Fruit fly (Drosophila melanogaster) whole organism, embryonic: ENCODE results near the gene CG7530.

Experiments
- CG12391 ChIP-seq: fragments of 200-800 bp; sonication (Bioruptor generic); optimal IDR thresholded peaks from 3 replicates; lab custom pipeline; 2018; ENCODE audit warnings: missing biosample characterization, mild to moderate bottlenecking, missing genetic modification characterization, moderate library complexity
- CG14050 ChIP-seq: fragments of 200-800 bp; sonication (Bioruptor generic); IDR thresholded peaks from 3 replicates; pipeline ENCODE4 v1.3.6; 2022; ENCODE audit warnings: missing biosample characterization, missing genetic modification characterization
- CG17568 ChIP-seq: fragments of 200-800 bp; sonication (Bioruptor generic); optimal IDR thresholded peaks from 2 replicates; lab custom pipeline; 2018; ENCODE audit warnings: missing biosample characterization, mild to moderate bottlenecking, missing genetic modification characterization, moderate library complexity
- CG17912 ChIP-seq: fragments of 200-800 bp; sonication (Bioruptor generic); optimal IDR thresholded peaks from 2 replicates; lab custom pipeline; 2018; ENCODE audit warnings: missing biosample characterization, mild to moderate bottlenecking, missing genetic modification characterization
- CG18262 ChIP-seq: fragments of 200-800 bp; optimal IDR thresholded peaks from 3 replicates; lab custom pipeline; 2019; ENCODE audit warnings: missing biosample characterization, mild to moderate bottlenecking, missing genetic modification characterization, moderate library complexity
- CG30020 ChIP-seq: fragments of 200-800 bp; optimal IDR thresholded peaks from 2 replicates; lab custom pipeline; 2019; ENCODE audit warnings: missing biosample characterization, mild to moderate bottlenecking, missing genetic modification characterization, moderate library complexity
- CG3065 ChIP-seq: fragments of 200-800 bp; sonication (Bioruptor generic); optimal IDR thresholded peaks from 2 replicates; lab custom pipeline; 2016; ENCODE audit warnings: missing biosample characterization, missing genetic modification characterization
- CG31365 ChIP-seq: fragments of 200-800 bp; sonication (Bioruptor generic); optimal IDR thresholded peaks from 2 replicates; lab custom pipeline; 2018; ENCODE audit warnings: missing biosample characterization, mild to moderate bottlenecking, missing genetic modification characterization
- CG3407 ChIP-seq: fragments of 200-800 bp; sonication (Bioruptor generic); optimal IDR thresholded peaks from 2 replicates; lab custom pipeline; 2018; ENCODE audit warnings: missing biosample characterization, mild to moderate bottlenecking, missing genetic modification characterization
- CG34376 ChIP-seq: fragments of 200-800 bp; sonication (Bioruptor generic); optimal IDR thresholded peaks from 2 replicates; lab custom pipeline; 2018; ENCODE audit warnings: missing biosample characterization, mild to moderate bottlenecking, missing genetic modification characterization
- CG6791 ChIP-seq: fragments of 200-800 bp; sonication (Bioruptor generic); IDR thresholded peaks from 3 replicates; pipeline ENCODE4 v1.3.6; 2022; ENCODE audit warnings: missing biosample characterization, missing genetic modification characterization; ENCODE audit not compliant: partially characterized antibody
- CG7271 ChIP-seq: fragments of 200-800 bp; sonication (Bioruptor generic); optimal IDR thresholded peaks from 2 replicates; lab custom pipeline; 2018; ENCODE audit warnings: missing biosample characterization, mild to moderate bottlenecking, missing genetic modification characterization, moderate library complexity
- CG7745 ChIP-seq: fragments of 200-800 bp; sonication (Bioruptor generic); optimal IDR thresholded peaks from 2 replicates; lab custom pipeline; 2018; ENCODE audit warnings: missing biosample characterization, mild to moderate bottlenecking, missing genetic modification characterization, moderate library complexity
- CG8944 ChIP-seq: fragments of 200-800 bp; sonication (Bioruptor generic); optimal IDR thresholded peaks from 3 replicates; lab custom pipeline; 2016; ENCODE audit warnings: missing biosample characterization, missing genetic modification characterization
- CG9797 ChIP-seq: fragments of 200-800 bp; sonication (Bioruptor generic); optimal IDR thresholded peaks from 3 replicates; lab custom pipeline; 2018; ENCODE audit warnings: missing biosample characterization, mild to moderate bottlenecking, missing genetic modification characterization
- CoRest ChIP-seq: fragments of 200-800 bp; sonication (Bioruptor generic); optimal IDR thresholded peaks from 3 replicates; lab custom pipeline; 2018; ENCODE audit warnings: missing biosample characterization, mild to moderate bottlenecking, missing genetic modification characterization, moderate library complexity
- Dp ChIP-seq: fragments of 200-800 bp; sonication (Bioruptor generic); optimal IDR thresholded peaks from 2 replicates; lab custom pipeline; 2018; ENCODE audit warnings: missing biosample characterization, mild to moderate bottlenecking, missing genetic modification characterization, moderate library complexity
- Eip74EF ChIP-seq, 2 experiments: fragments of 200-800 bp in 1 of 2; fragments of >200 bp in 1 of 2; sonication (Bioruptor generic) in 1 of 2; optimal IDR thresholded peaks; 2 replicates each; lab custom pipeline; 2017 to 2019; ENCODE audit warnings: missing biosample characterization in 2 of 2, missing genetic modification characterization in 2 of 2, mild to moderate bottlenecking in 1 of 2, moderate library complexity in 1 of 2
- H2.0 ChIP-seq: fragments of 200-800 bp; sonication (Bioruptor generic); IDR thresholded peaks from 2 replicates; pipeline ENCODE4 v1.3.6; 2022; ENCODE audit warnings: missing biosample characterization, missing genetic modification characterization
- HmgD ChIP-seq: fragments of 200-800 bp; sonication (Bioruptor generic); optimal IDR thresholded peaks from 3 replicates; lab custom pipeline; 2016; ENCODE audit warnings: missing biosample characterization, missing genetic modification characterization
- Hmr ChIP-seq: fragments of 200-800 bp; sonication (Bioruptor generic); optimal IDR thresholded peaks from 3 replicates; lab custom pipeline; 2017; ENCODE audit warnings: mild to moderate bottlenecking, missing biosample characterization, missing genetic modification reagents, missing genetic modification characterization
- Hsf ChIP-seq: fragments of 200-800 bp; sonication (Bioruptor generic); optimal IDR thresholded peaks from 3 replicates; lab custom pipeline; 2016; ENCODE audit warnings: missing biosample characterization, missing genetic modification characterization
- Mrtf ChIP-seq: fragments of 200-800 bp; sonication (Bioruptor generic); IDR thresholded peaks from 3 replicates; pipeline ENCODE4 v1.3.6; 2022; ENCODE audit warnings: missing biosample characterization, missing genetic modification characterization
- Nf-YC ChIP-seq: fragments of 200-800 bp; optimal IDR thresholded peaks from 3 replicates; lab custom pipeline; 2019; ENCODE audit warnings: missing biosample characterization, mild to moderate bottlenecking, missing genetic modification characterization, moderate library complexity
- Oaz ChIP-seq: fragments of 200-800 bp; sonication (Bioruptor generic); IDR thresholded peaks from 2 replicates; pipeline ENCODE4 v1.3.6; 2022; ENCODE audit warnings: missing biosample characterization, missing genetic modification characterization
- Ssrp ChIP-seq: fragments of 200-800 bp; sonication (Bioruptor generic); optimal IDR thresholded peaks from 2 replicates; lab custom pipeline; 2018; ENCODE audit warnings: missing biosample characterization, mild to moderate bottlenecking, missing genetic modification characterization, moderate library complexity
- Xrp1 ChIP-seq: fragments of 200-800 bp; sonication (Bioruptor generic); IDR thresholded peaks from 2 replicates; pipeline ENCODE4 v1.3.6; 2022; ENCODE audit warnings: missing biosample characterization, missing genetic modification characterization
- ac ChIP-seq: fragments of 200-800 bp; sonication (Bioruptor generic); optimal IDR thresholded peaks from 3 replicates; lab custom pipeline; 2017; ENCODE audit warnings: missing biosample characterization, mild to moderate bottlenecking, missing genetic modification characterization
- al ChIP-seq: fragments of 200-800 bp; sonication (Bioruptor generic); IDR thresholded peaks from 2 replicates; pipeline ENCODE4 v1.3.6; 2022; ENCODE audit warnings: missing biosample characterization, missing genetic modification characterization
- ap ChIP-seq: fragments of 200-800 bp; sonication (Bioruptor generic); IDR thresholded peaks from 2 replicates; pipeline ENCODE4 v1.3.6; 2022; ENCODE audit warnings: missing biosample characterization, missing genetic modification characterization
- ara ChIP-seq: fragments of 200-800 bp; sonication (Bioruptor generic); IDR thresholded peaks from 2 replicates; pipeline ENCODE4 v1.3.6; 2022; ENCODE audit warnings: missing biosample characterization, missing genetic modification characterization
- bab2 ChIP-seq: fragments of 200-800 bp; sonication (Bioruptor generic); optimal IDR thresholded peaks from 2 replicates; lab custom pipeline; 2016; ENCODE audit warnings: missing biosample characterization, missing genetic modification characterization
- bsh ChIP-seq, 2 experiments: fragments of 200-800 bp; sonication (Bioruptor generic); optimal IDR thresholded peaks; 2 replicates each; lab custom pipeline; 2017 to 2018; ENCODE audit warnings: mild to moderate bottlenecking in 2 of 2, missing biosample characterization in 2 of 2, missing genetic modification characterization in 2 of 2, moderate library complexity in 1 of 2
- cg ChIP-seq: fragments of 200-800 bp; sonication (Bioruptor generic); optimal IDR thresholded peaks from 3 replicates; lab custom pipeline; 2019; ENCODE audit warnings: missing biosample characterization, mild to moderate bottlenecking, missing genetic modification characterization, moderate library complexity
- dpn ChIP-seq, 2 experiments: fragments of 200-800 bp; sonication (Bioruptor generic); optimal IDR thresholded peaks; 3 replicates each; lab custom pipeline; 2016; ENCODE audit warnings: missing biosample characterization in 2 of 2, missing genetic modification characterization in 2 of 2
- fd64A ChIP-seq: fragments of 200-800 bp; sonication (Bioruptor generic); optimal IDR thresholded peaks from 3 replicates; lab custom pipeline; 2018; ENCODE audit warnings: missing biosample characterization, mild to moderate bottlenecking, missing genetic modification characterization
- gce ChIP-seq: fragments of 200-800 bp; sonication (Bioruptor generic); IDR thresholded peaks from 3 replicates; pipeline ENCODE4 v1.3.6; 2022; ENCODE audit warnings: missing biosample characterization, missing genetic modification characterization
- gcm ChIP-seq: fragments of 200-800 bp; sonication (Bioruptor generic); optimal IDR thresholded peaks from 2 replicates; lab custom pipeline; 2019; ENCODE audit warnings: missing biosample characterization, mild to moderate bottlenecking, missing genetic modification characterization, moderate library complexity
- gsb-n ChIP-seq: fragments of 200-800 bp; sonication (Bioruptor generic); optimal IDR thresholded peaks from 3 replicates; lab custom pipeline; 2018; ENCODE audit warnings: missing biosample characterization, mild to moderate bottlenecking, missing genetic modification characterization
- lmd ChIP-seq: fragments of 200-800 bp; sonication (Bioruptor generic); IDR thresholded peaks from 2 replicates; pipeline ENCODE4 v1.3.6; 2022; ENCODE audit warnings: missing biosample characterization, missing genetic modification characterization
- oc ChIP-seq: fragments of 200-800 bp; sonication (Bioruptor generic); optimal IDR thresholded peaks from 2 replicates; lab custom pipeline; 2018; ENCODE audit warnings: missing biosample characterization, mild to moderate bottlenecking, missing genetic modification characterization, moderate library complexity
- onecut ChIP-seq: fragments of 200-800 bp; sonication (Bioruptor generic); IDR thresholded peaks from 2 replicates; pipeline ENCODE4 v1.3.6; 2022; ENCODE audit warnings: missing biosample characterization, missing genetic modification characterization
- org-1 ChIP-seq: fragments of 200-800 bp; sonication (Bioruptor generic); optimal IDR thresholded peaks from 2 replicates; lab custom pipeline; 2017; ENCODE audit warnings: missing biosample characterization, missing genetic modification characterization
- pfk ChIP-seq: fragments of 200-800 bp; sonication (Bioruptor generic); optimal IDR thresholded peaks from 2 replicates; lab custom pipeline; 2018; ENCODE audit warnings: missing biosample characterization, mild to moderate bottlenecking, missing genetic modification characterization, moderate library complexity
- row ChIP-seq: fragments of 200-800 bp; sonication (Bioruptor generic); IDR thresholded peaks from 3 replicates; pipeline ENCODE4 v1.3.6; 2022; ENCODE audit warnings: missing biosample characterization, missing genetic modification characterization
- run ChIP-seq: fragments of 200-800 bp; sonication (Bioruptor generic); optimal IDR thresholded peaks from 3 replicates; lab custom pipeline; 2018; ENCODE audit warnings: missing biosample characterization, mild to moderate bottlenecking, missing genetic modification characterization
- tin ChIP-seq: fragments of 200-800 bp; sonication (Bioruptor generic); optimal IDR thresholded peaks from 3 replicates; lab custom pipeline; 2016; ENCODE audit warnings: missing biosample characterization, missing genetic modification characterization
- unc-4 ChIP-seq: fragments of 200-800 bp; sonication (Bioruptor generic); IDR thresholded peaks from 2 replicates; pipeline ENCODE4 v1.3.6; 2022; ENCODE audit warnings: missing biosample characterization, missing genetic modification characterization; ENCODE audit not compliant: partially characterized antibody
- zfh1 ChIP-seq: fragments of 200-800 bp; sonication (Bioruptor generic); IDR thresholded peaks from 3 replicates; pipeline ENCODE4 v1.3.6; 2022; ENCODE audit warnings: missing biosample characterization, missing genetic modification characterization

Gene CG7530

dm6 chr3R:14748323-14749076, 17.2 kb upstream of the CG7530 start (continued):
- no peak for TF ChIP-seq Hmr (GFP tag; lab: Kevin White, UChicago)
- TF ChIP-seq oc, result no peak
- TF ChIP-seq Mrtf (GFP tag; lab: Robert Waterston, UW), result no peak
- TF ChIP-seq bsh (GFP tag; optimal IDR thresholded peaks at IDR 0.05; lab: Kevin White, UChicago), result peak in 1 of 2 experiments; percentile 16
- no peak for TF ChIP-seq CG30020
- no peak for TF ChIP-seq ap (GFP tag; lab: Robert Waterston, UW)
- TF ChIP-seq CG7745 (tag; lab: Kevin White, UChicago), result peak; percentile 97
- no peak for TF ChIP-seq CG3065 (GFP tag; lab: Kevin White, UChicago)
- peak; percentile 79 for TF ChIP-seq fd64A (GFP tag; lab: Kevin White, UChicago)
- TF ChIP-seq tin (GFP tag; lab: Kevin White, UChicago), result no peak
- peak; percentile 48 for TF ChIP-seq CG17568 (GFP tag; lab: Kevin White, UChicago)
- TF ChIP-seq CG6791 (GFP tag; lab: Robert Waterston, UW), result no peak
- TF ChIP-seq row, result peak; percentile 44; the same call in 2 of the 3 replicates
- TF ChIP-seq CG14050 (GFP tag; lab: Robert Waterston, UW), result no peak
- no peak for TF ChIP-seq cg
- TF ChIP-seq lmd (GFP tag; lab: Robert Waterston, UW), result no peak
- no peak for TF ChIP-seq dpn (GFP tag; optimal IDR thresholded peaks at IDR 0.05; lab: Kevin White, UChicago)
- no peak for TF ChIP-seq CG31365 (tag; lab: Kevin White, UChicago)
- TF ChIP-seq HmgD (GFP tag; lab: Kevin White, UChicago), result no peak
- TF ChIP-seq onecut (GFP tag; lab: Robert Waterston, UW), result no peak; the same call in 1 of the 2 replicates
- no peak for TF ChIP-seq org-1 (GFP tag; lab: Kevin White, UChicago)
- no peak for TF ChIP-seq Dp (GFP tag; lab: Kevin White, UChicago)
- TF ChIP-seq ara (GFP tag; lab: Robert Waterston, UW), result no peak
- TF ChIP-seq CG18262 (tag; lab: Kevin White, UChicago), result peak; percentile 23
- no peak for TF ChIP-seq CG12391 (tag; lab: Kevin White, UChicago)
- no peak for TF ChIP-seq CG7271 (tag; lab: Kevin White, UChicago)
- no peak for TF ChIP-seq Oaz (GFP tag; lab: Robert Waterston, UW)
- no peak for TF ChIP-seq gcm (GFP tag; lab: Kevin White, UChicago)
- TF ChIP-seq gce (GFP tag; lab: Robert Waterston, UW), result no peak
- no peak for TF ChIP-seq pfk (GFP tag; lab: Kevin White, UChicago)
- no peak for TF ChIP-seq CG3407 (GFP tag; lab: Kevin White, UChicago)
- no peak for TF ChIP-seq CG8944
- peak; percentile 45 for TF ChIP-seq gsb-n
- no peak for TF ChIP-seq Nf-YC (tag; lab: Kevin White, UChicago)
- no peak for TF ChIP-seq bab2
- 0 out of 2 replicates have a peak, but pooled peaks have one; percentile 24 for TF ChIP-seq Xrp1
- TF ChIP-seq zfh1 (GFP tag; lab: Robert Waterston, UW), result peak; percentile 33; the same call in 1 of the 3 replicates
- no peak for TF ChIP-seq Hsf (GFP tag; lab: Kevin White, UChicago)
- TF ChIP-seq run, result no peak
- TF ChIP-seq Eip74EF (GFP tag; optimal IDR thresholded peaks at IDR 0.05; lab: Kevin White, UChicago), result no peak
- no peak for TF ChIP-seq Ssrp
- no peak for TF ChIP-seq unc-4 (GFP tag; lab: Robert Waterston, UW)
- no peak for TF ChIP-seq CG9797 (GFP tag; lab: Kevin White, UChicago)
- no peak for TF ChIP-seq H2.0 (GFP tag; lab: Robert Waterston, UW)
- no peak for TF ChIP-seq al (GFP tag; lab: Robert Waterston, UW)
- TF ChIP-seq CoRest, result no peak
- TF ChIP-seq ac (GFP tag; lab: Kevin White, UChicago), result peak; percentile 38
- no peak for TF ChIP-seq CG34376 (GFP tag; lab: Kevin White, UChicago)
- TF ChIP-seq CG17912, result no peak
